Worm (Caenorhabditis elegans) whole organism, mixed stage, embryonic: ENCODE results near the gene msp-65.
"Not testable (repeated sequence)": the region's sequence is repeated elsewhere in the genome, so short reads cannot be mapped to it uniquely, and the experiment has no call there.

Experiments used
- M03D4.4 ChIP-seq: sonication (generic microtip); optimal IDR thresholded peaks from 2 replicates; lab custom pipeline; 2017; ENCODE audit warnings: mild to moderate bottlenecking, missing genetic modification characterization, missing compliant biosample characterization
- bed-3 ChIP-seq: fragments of 200-800 bp; sonication (Bioruptor generic); optimal IDR thresholded peaks from 3 replicates; lab custom pipeline; 2018; ENCODE audit warnings: mild to moderate bottlenecking, missing genetic modification characterization, moderate library complexity, missing compliant biosample characterization
- blmp-1 ChIP-seq: fragments of 150-350 bp; optimal IDR thresholded peaks from 2 replicates; lab custom pipeline; 2014; ENCODE audit warnings: missing biosample characterization, missing genetic modification characterization
- ceh-43 ChIP-seq: fragments of 200-800 bp; sonication (Bioruptor generic); optimal IDR thresholded peaks from 2 replicates; lab custom pipeline; 2018; ENCODE audit warnings: mild to moderate bottlenecking, missing genetic modification characterization, moderate library complexity, missing compliant biosample characterization
- ceh-83 ChIP-seq: fragments of 200-800 bp; sonication (Bioruptor generic); optimal IDR thresholded peaks from 2 replicates; lab custom pipeline; 2018; ENCODE audit warnings: mild to moderate bottlenecking, missing genetic modification characterization, missing compliant biosample characterization
- ces-1 ChIP-seq: fragments of 150-350 bp; optimal IDR thresholded peaks from 2 replicates; lab custom pipeline; 2014; ENCODE audit warnings: missing biosample characterization, missing genetic modification reagents, missing genetic modification characterization
- cnd-1 ChIP-seq: fragments of 200-800 bp; sonication (Bioruptor generic); optimal IDR thresholded peaks from 2 replicates; lab custom pipeline; 2018; ENCODE audit warnings: mild to moderate bottlenecking, missing genetic modification characterization, missing compliant biosample characterization
- drap-1 ChIP-seq: fragments of 200-800 bp; sonication (Bioruptor generic); optimal IDR thresholded peaks from 3 replicates; lab custom pipeline; 2018; ENCODE audit warnings: mild to moderate bottlenecking, missing genetic modification characterization, missing compliant biosample characterization
- elt-1 ChIP-seq: sonication (generic microtip); optimal IDR thresholded peaks from 2 replicates; lab custom pipeline; 2017; ENCODE audit warnings: missing genetic modification characterization, mild to moderate bottlenecking, missing compliant biosample characterization, antibody characterized with exemption, moderate library complexity, borderline replicate concordance; ENCODE audit not compliant: insufficient read depth
- flh-1 ChIP-seq: fragments of 200-800 bp; sonication (Bioruptor generic); optimal IDR thresholded peaks from 2 replicates; lab custom pipeline; 2018; ENCODE audit warnings: mild to moderate bottlenecking, missing genetic modification characterization, moderate library complexity, missing compliant biosample characterization
- hlh-1 ChIP-seq: fragments of 150-350 bp; optimal IDR thresholded peaks from 2 replicates; lab custom pipeline; 2014; ENCODE audit warnings: missing biosample characterization, missing genetic modification reagents, missing genetic modification characterization
- lin-13 ChIP-seq: fragments of 150-350 bp; optimal IDR thresholded peaks from 2 replicates; lab custom pipeline; 2014; ENCODE audit warnings: missing biosample characterization, missing genetic modification characterization
- lin-32 ChIP-seq: fragments of 200-800 bp; sonication (Bioruptor generic); optimal IDR thresholded peaks from 2 replicates; lab custom pipeline; 2018; ENCODE audit warnings: mild to moderate bottlenecking, missing genetic modification characterization, missing compliant biosample characterization
- lsy-2 ChIP-seq: fragments of 150-350 bp; optimal IDR thresholded peaks from 2 replicates; lab custom pipeline; 2014; ENCODE audit warnings: missing biosample characterization, missing genetic modification characterization
- mab-5 ChIP-seq: fragments of 150-350 bp; optimal IDR thresholded peaks from 2 replicates; lab custom pipeline; 2014; ENCODE audit warnings: missing biosample characterization, missing genetic modification characterization
- mep-1 ChIP-seq: fragments of 150-350 bp; optimal IDR thresholded peaks from 2 replicates; lab custom pipeline; 2017; ENCODE audit warnings: missing biosample characterization, missing genetic modification reagents, missing genetic modification characterization, inconsistent platforms
- mls-2 ChIP-seq: sonication (generic microtip); optimal IDR thresholded peaks from 2 replicates; lab custom pipeline; 2016; ENCODE audit warnings: mild to moderate bottlenecking, missing genetic modification characterization, moderate library complexity, missing compliant biosample characterization
- nhr-12 ChIP-seq: fragments of 150-350 bp; optimal IDR thresholded peaks from 2 replicates; lab custom pipeline; 2014; ENCODE audit warnings: missing biosample characterization, missing genetic modification characterization
- nhr-2 ChIP-seq: fragments of 150-350 bp; optimal IDR thresholded peaks from 2 replicates; lab custom pipeline; 2014; ENCODE audit warnings: missing biosample characterization, missing genetic modification characterization
- nhr-237 ChIP-seq: fragments of 150-350 bp; optimal IDR thresholded peaks from 2 replicates; lab custom pipeline; 2014; ENCODE audit warnings: missing biosample characterization, missing genetic modification characterization
- pha-4 ChIP-seq: fragments of 150-350 bp; optimal IDR thresholded peaks from 2 replicates; lab custom pipeline; 2018; ENCODE audit warnings: missing biosample characterization, missing genetic modification reagents, missing genetic modification characterization
- sem-2 ChIP-seq: fragments of 200-800 bp; sonication (Bioruptor generic); optimal IDR thresholded peaks from 2 replicates; lab custom pipeline; 2018; ENCODE audit warnings: mild to moderate bottlenecking, missing genetic modification characterization, missing compliant biosample characterization
- sptf-1 ChIP-seq: sonication (generic microtip); optimal IDR thresholded peaks from 2 replicates; lab custom pipeline; 2017; ENCODE audit warnings: mild to moderate bottlenecking, missing genetic modification characterization, moderate library complexity, missing compliant biosample characterization
- tbx-8 ChIP-seq: fragments of 200-800 bp; sonication (Bioruptor generic); optimal IDR thresholded peaks from 2 replicates; lab custom pipeline; 2018; ENCODE audit warnings: mild to moderate bottlenecking, missing genetic modification characterization, moderate library complexity, missing compliant biosample characterization
- unc-39 ChIP-seq: fragments of 150-350 bp; optimal IDR thresholded peaks from 2 replicates; lab custom pipeline; 2014; ENCODE audit warnings: missing biosample characterization, missing genetic modification characterization
- unc-62 ChIP-seq: fragments of 150-350 bp; optimal IDR thresholded peaks from 2 replicates; lab custom pipeline; 2014; ENCODE audit warnings: missing biosample characterization, missing genetic modification reagents, missing genetic modification characterization
- zip-8 ChIP-seq: fragments of 150-350 bp; optimal IDR thresholded peaks from 2 replicates; lab custom pipeline; 2014; ENCODE audit warnings: missing biosample characterization, missing genetic modification characterization
- ztf-11 ChIP-seq: fragments of 150-350 bp; optimal IDR thresholded peaks from 2 replicates; lab custom pipeline; 2014; ENCODE audit warnings: missing biosample characterization, missing genetic modification characterization

msp-65 gene

ce11 chrIV:5337649-5338048 is 21.3 kb downstream of the msp-65 start:
- TF ChIP-seq lin-13 (tag; lab: Kevin White, UChicago), result no peak
- no peak for TF ChIP-seq blmp-1 (tag; lab: Kevin White, UChicago)
- no peak for TF ChIP-seq nhr-237 (tag; lab: Kevin White, UChicago)
- no peak for TF ChIP-seq ztf-11 (tag; lab: Kevin White, UChicago)
- no peak for TF ChIP-seq tbx-8
- no peak for TF ChIP-seq ceh-83 (GFP tag; lab: Kevin White, UChicago)
- no peak for TF ChIP-seq mls-2 (tag; lab: Kevin White, UChicago)
- no peak for TF ChIP-seq nhr-2
- no peak for TF ChIP-seq ceh-43 (GFP tag; lab: Kevin White, UChicago)
- TF ChIP-seq lin-32 (GFP tag; lab: Kevin White, UChicago), result no peak
- no peak for TF ChIP-seq sem-2
- TF ChIP-seq M03D4.4 (tag; lab: Kevin White, UChicago), result no peak
- TF ChIP-seq zip-8 (tag; lab: Kevin White, UChicago), result no peak
- TF ChIP-seq cnd-1 (tag; lab: Kevin White, UChicago), result no peak
- TF ChIP-seq pha-4 (tag; lab: Kevin White, UChicago), result no peak
- TF ChIP-seq unc-39 (tag; lab: Kevin White, UChicago), result no peak
- TF ChIP-seq hlh-1, result no peak
- no peak for TF ChIP-seq sptf-1 (tag; lab: Kevin White, UChicago)
- no peak for TF ChIP-seq mab-5
- TF ChIP-seq unc-62, result no peak
- TF ChIP-seq, all 35 proteins: peak for 0

DNA sequence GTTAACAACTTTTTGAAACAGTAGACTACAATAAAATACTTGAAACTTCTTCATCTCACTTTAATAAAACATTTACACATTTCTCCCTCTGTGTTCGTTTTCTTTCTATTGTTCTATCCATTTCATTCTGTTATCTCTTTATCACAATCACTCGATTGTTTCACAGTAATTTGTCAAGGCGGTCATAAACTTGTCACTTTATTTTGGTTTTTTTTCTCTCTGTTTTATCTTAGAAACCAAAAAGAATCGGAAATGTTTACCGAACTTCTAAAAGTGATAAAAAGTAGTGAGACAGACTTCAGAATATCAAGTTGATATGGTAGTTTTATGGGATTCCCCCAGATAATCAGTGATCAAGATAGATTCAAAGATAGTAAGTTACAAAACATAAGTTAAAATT is 22.9 kb downstream of the msp-65 start, which contains the start of gene Y4C6B.2:
Gene Y4C6B.2 (plus strand): TSS at position 320 of the 400 bp plus-strand sequence.
- no peak for TF ChIP-seq nhr-2
- no peak for TF ChIP-seq pha-4 (tag; lab: Kevin White, UChicago)
- TF ChIP-seq mep-1 (tag; lab: Kevin White, UChicago), result no peak
- no peak for TF ChIP-seq unc-39 (tag; lab: Kevin White, UChicago)
- TF ChIP-seq cnd-1 (tag; lab: Kevin White, UChicago), result no peak
- no peak for TF ChIP-seq flh-1 (GFP tag; lab: Kevin White, UChicago)
- TF ChIP-seq mls-2 (tag; lab: Kevin White, UChicago), result no peak
- TF ChIP-seq unc-62, result no peak
- TF ChIP-seq lin-13 (tag; lab: Kevin White, UChicago), result no peak

- no peak for TF ChIP-seq unc-39 (tag; lab: Kevin White, UChicago)
- TF ChIP-seq sptf-1 (tag; lab: Kevin White, UChicago), result no peak
- TF ChIP-seq nhr-237 (tag; lab: Kevin White, UChicago), result no peak
- no peak for TF ChIP-seq lsy-2 (tag; lab: Kevin White, UChicago)
- no peak for TF ChIP-seq nhr-12 (tag; lab: Kevin White, UChicago)
- TF ChIP-seq drap-1 (GFP tag; lab: Kevin White, UChicago), result no peak
- no peak for TF ChIP-seq unc-62
- no peak for TF ChIP-seq elt-1 (tag; lab: Kevin White, UChicago)
- no peak for TF ChIP-seq cnd-1 (tag; lab: Kevin White, UChicago)
- TF ChIP-seq ceh-83 (GFP tag; lab: Kevin White, UChicago), result no peak
- TF ChIP-seq ztf-11 (tag; lab: Kevin White, UChicago), result no peak
- no peak for TF ChIP-seq mep-1 (tag; lab: Kevin White, UChicago)
Measured at ce11 chrIV:5344168-5344567, 27.8 kb downstream of the msp-65 start.

DNA sequence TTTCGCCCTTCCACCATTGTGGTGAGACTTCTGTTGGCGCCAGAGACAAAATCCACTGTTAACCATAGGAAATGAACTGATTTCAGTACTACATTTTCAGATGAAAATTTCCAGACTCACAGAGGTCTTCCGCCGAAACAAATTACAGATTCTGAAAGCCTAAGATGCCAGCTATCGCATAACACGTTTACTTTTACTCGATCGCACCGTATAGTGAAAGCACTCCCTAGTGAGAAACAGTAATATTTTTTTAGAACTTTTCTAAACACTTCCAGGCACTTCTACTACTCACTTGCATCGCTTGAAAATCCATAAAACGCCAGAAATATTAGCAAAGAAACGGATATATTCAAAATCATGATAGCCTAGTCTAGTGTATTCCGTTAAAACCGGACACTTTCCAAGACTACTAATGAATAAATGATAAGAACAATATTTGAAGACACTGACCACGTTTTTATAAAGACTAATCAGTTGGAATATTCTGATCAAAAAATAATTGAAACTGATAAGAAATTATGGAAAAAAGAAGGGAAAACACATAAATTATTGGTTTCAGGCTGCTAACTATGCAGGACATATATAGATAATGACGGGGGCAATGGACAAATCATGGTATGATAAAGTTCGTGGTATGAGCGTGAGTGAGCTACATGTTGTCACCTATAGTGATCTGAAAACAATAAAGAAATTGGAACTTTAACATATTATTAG is 34.3 kb downstream of the msp-65 start, which contains the start of gene gba-4:
Gene gba-4 (minus strand): TSS at position 418 of the 714 bp plus-strand sequence.
- TF ChIP-seq zip-8 (tag; lab: Kevin White, UChicago); bed-3 (GFP tag; lab: Kevin White, UChicago); ceh-83 (GFP tag; lab: Kevin White, UChicago): not testable (repeated sequence)
- TF ChIP-seq, all 35 proteins: peak for 0; not testable (repeated sequence) for 35

DNA sequence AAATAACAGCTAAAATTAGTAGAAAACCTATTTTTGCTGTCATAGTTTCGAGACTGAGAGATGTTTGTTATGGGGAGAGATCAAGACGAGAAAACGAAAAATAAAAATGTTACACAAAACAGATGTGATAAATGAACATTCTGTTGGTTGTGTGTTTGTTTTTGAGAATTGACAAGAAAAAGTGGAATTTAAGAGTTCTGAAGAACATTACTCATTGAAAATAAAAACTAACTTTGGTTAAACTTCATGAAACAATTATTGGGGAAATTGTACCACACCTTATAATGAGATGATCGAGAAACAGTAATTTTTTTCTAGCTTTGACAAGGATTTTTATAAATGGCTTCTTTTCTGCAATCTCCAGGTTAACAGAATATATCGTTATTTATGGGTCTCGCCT is 37.0 kb downstream of the msp-65 start, which contains the start of gene Y4C6B.7:
Gene Y4C6B.7 (minus strand): TSS at position 101 of the 400 bp plus-strand sequence.
- TF ChIP-seq unc-62, result no peak
- TF ChIP-seq lin-32 (GFP tag; lab: Kevin White, UChicago), result no peak
- TF ChIP-seq unc-39 (tag; lab: Kevin White, UChicago), result no peak
- TF ChIP-seq cnd-1 (tag; lab: Kevin White, UChicago), result no peak
- TF ChIP-seq mep-1 (tag; lab: Kevin White, UChicago), result no peak
- TF ChIP-seq ces-1 (GFP tag; lab: Kevin White, UChicago), result no peak
- TF ChIP-seq tbx-8, result no peak
- no peak for TF ChIP-seq hlh-1
- TF ChIP-seq ceh-83 (GFP tag; lab: Kevin White, UChicago), result no peak
- no peak for TF ChIP-seq sem-2
- no peak for TF ChIP-seq drap-1 (GFP tag; lab: Kevin White, UChicago)
- no peak for TF ChIP-seq zip-8 (tag; lab: Kevin White, UChicago)
- no peak for TF ChIP-seq flh-1 (GFP tag; lab: Kevin White, UChicago)
- no peak for TF ChIP-seq sptf-1 (tag; lab: Kevin White, UChicago)
